Fruit fly (Drosophila melanogaster) whole organism, prepupa: ENCODE results near the gene CG6574.

Experiments used
- CG15336 ChIP-seq: fragments of 200-800 bp; sonication (Bioruptor generic); IDR thresholded peaks from 2 replicates; pipeline ENCODE4 v1.3.6; 2022; ENCODE audit warnings: missing biosample characterization, missing genetic modification characterization
- CG16779 ChIP-seq: fragments of 200-800 bp; sonication (Bioruptor generic); optimal IDR thresholded peaks from 3 replicates; lab custom pipeline; 2017; ENCODE audit warnings: missing biosample characterization, mild to moderate bottlenecking, missing genetic modification characterization
- CG6854 ChIP-seq: fragments of 200-800 bp; sonication (Bioruptor generic); optimal IDR thresholded peaks from 2 replicates; lab custom pipeline; 2017; ENCODE audit warnings: missing biosample characterization, mild to moderate bottlenecking, missing genetic modification characterization
- Eip75B ChIP-seq: fragments of 200-800 bp; sonication (Bioruptor generic); optimal IDR thresholded peaks from 3 replicates; lab custom pipeline; 2016; ENCODE audit warnings: missing biosample characterization, missing genetic modification characterization
- Ets21C ChIP-seq: fragments of 200-800 bp; sonication (Bioruptor generic); optimal IDR thresholded peaks from 3 replicates; lab custom pipeline; 2016; ENCODE audit warnings: missing biosample characterization, missing genetic modification characterization
- Hr38 ChIP-seq: sonication (Bioruptor generic); optimal IDR thresholded peaks from 2 replicates; lab custom pipeline; 2016; ENCODE audit warnings: missing biosample characterization, missing genetic modification characterization
- dac ChIP-seq: fragments of 200-800 bp; sonication (Bioruptor generic); optimal IDR thresholded peaks from 2 replicates; lab custom pipeline; 2017; ENCODE audit warnings: missing biosample characterization, mild to moderate bottlenecking, missing genetic modification characterization
- esn ChIP-seq: fragments of 200-800 bp; sonication (Bioruptor generic); optimal IDR thresholded peaks from 2 replicates; lab custom pipeline; 2016; ENCODE audit warnings: missing biosample characterization, mild to moderate bottlenecking, missing genetic modification characterization, moderate library complexity
- net ChIP-seq: fragments of 200-800 bp; sonication (Bioruptor generic); optimal IDR thresholded peaks from 3 replicates; lab custom pipeline; 2016; ENCODE audit warnings: missing biosample characterization, missing genetic modification characterization
- salr ChIP-seq, 2 experiments: fragments of 200-800 bp; sonication (Bioruptor generic); optimal IDR thresholded peaks; 3 replicates each; lab custom pipeline; 2016 to 2018; ENCODE audit warnings: missing biosample characterization in 2 of 2, missing genetic modification characterization in 2 of 2, mild to moderate bottlenecking in 1 of 2
- spab ChIP-seq: fragments of 200-800 bp; sonication (Bioruptor generic); optimal IDR thresholded peaks from 2 replicates; lab custom pipeline; 2017; ENCODE audit warnings: missing biosample characterization, mild to moderate bottlenecking, missing genetic modification characterization, missing genetic modification reagents
- topi ChIP-seq: fragments of 200-800 bp; sonication (Bioruptor generic); optimal IDR thresholded peaks from 3 replicates; lab custom pipeline; 2016; ENCODE audit warnings: missing biosample characterization, missing genetic modification characterization

DNA sequence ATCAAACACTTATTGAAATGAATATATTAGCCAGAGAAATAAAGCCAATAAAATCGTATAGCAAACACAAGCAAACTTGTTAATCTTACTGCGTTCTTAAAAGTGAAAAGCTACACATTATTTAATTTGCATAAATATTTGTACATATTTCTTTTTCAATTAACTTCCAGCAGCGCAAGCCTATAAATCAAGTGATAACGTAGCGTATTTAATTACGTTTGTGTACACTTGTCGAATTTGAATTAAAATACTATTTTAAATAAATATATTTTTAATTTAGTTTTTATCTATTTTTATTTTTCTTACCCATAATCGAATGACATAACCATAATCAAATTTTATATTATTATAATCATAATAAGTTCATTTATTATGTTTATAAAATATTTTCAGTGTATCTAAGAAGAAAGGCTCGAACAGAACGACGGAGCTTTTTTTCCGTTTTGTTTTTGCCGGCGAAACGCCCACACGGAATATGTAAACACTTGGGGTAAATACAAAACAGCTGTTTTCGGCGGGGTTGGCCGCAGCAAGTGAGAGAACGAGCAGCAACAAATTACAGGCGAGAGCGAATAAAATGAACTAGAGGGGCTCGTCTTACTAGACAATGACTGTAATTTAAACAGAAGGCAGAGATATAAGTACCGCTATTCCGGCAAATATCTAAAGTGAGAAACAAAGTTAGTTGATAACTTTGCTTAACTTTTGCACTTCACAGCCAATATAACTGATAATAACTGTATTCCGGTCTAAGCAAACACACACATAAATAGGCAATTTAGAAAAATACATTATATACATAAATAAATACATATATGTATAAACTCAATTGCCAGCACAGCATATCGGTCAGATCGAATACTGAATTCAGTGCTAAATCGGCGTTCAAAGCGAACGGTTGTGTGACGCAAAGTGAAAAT lies 13.0 kb upstream of the CG6574 start, which contains the start of gene Sodh2:
- TF ChIP-seq CG6854 (GFP tag; lab: Kevin White, UChicago), result peak; percentile 78
- TF ChIP-seq net (GFP tag; lab: Kevin White, UChicago), result peak; percentile 56
- TF ChIP-seq CG15336 (GFP tag; lab: Robert Waterston, UW), result peak; percentile 86
- TF ChIP-seq Ets21C (GFP tag; lab: Kevin White, UChicago), result peak; percentile 1
- TF ChIP-seq esn, result peak; percentile 77
- TF ChIP-seq spab (GFP tag; lab: Kevin White, UChicago), result peak; percentile 35
- TF ChIP-seq salr (GFP tag; optimal IDR thresholded peaks at IDR 0.05; lab: Kevin White, UChicago), result peak in 1 of 2 experiments; percentile 54
- TF ChIP-seq Hr38 (GFP tag; lab: Kevin White, UChicago), result no peak
- TF ChIP-seq CG16779 (tag; lab: Kevin White, UChicago), result peak; percentile 45
- peak; percentile 46 for TF ChIP-seq topi (GFP tag; lab: Kevin White, UChicago)
- no peak for TF ChIP-seq Eip75B (GFP tag; lab: Kevin White, UChicago)
- peak; percentile 32 for TF ChIP-seq dac (GFP tag; lab: Kevin White, UChicago)
